Fruit fly (Drosophila melanogaster): ENCODE results near the gene bumpel.

dm6 chr3R:11460502-11461358, 42.3 kb upstream of the bumpel start, which contains the start of gene PGRP-LB:
- TF ChIP-seq CG8478 (optimal IDR thresholded peaks at IDR 0.05) (no peak), CTCF (optimal IDR thresholded peaks at IDR 0.05) (no peak)

All from S2 (cell line).